Fruit fly (Drosophila melanogaster) whole organism, larva: ENCODE measurements around the gene CG17450.

Experiments
- noc ChIP-seq: fragments of 200-800 bp; sonication (Bioruptor generic); optimal IDR thresholded peaks from 3 replicates; lab custom pipeline; 2019; ENCODE audit warnings: missing biosample characterization, mild to moderate bottlenecking, missing genetic modification characterization, moderate library complexity

Gene CG17450

dm6 chrX:21588000-21588399 is 20.7 kb downstream of the CG17450 start:
- no peak for TF ChIP-seq noc

dm6 chrX:21567793-21568192 is 40.9 kb downstream of the CG17450 start:
- TF ChIP-seq noc = no peak

dm6 chrX:21565539-21565938 is 43.2 kb downstream of the CG17450 start:
- TF ChIP-seq noc = no peak

DNA sequence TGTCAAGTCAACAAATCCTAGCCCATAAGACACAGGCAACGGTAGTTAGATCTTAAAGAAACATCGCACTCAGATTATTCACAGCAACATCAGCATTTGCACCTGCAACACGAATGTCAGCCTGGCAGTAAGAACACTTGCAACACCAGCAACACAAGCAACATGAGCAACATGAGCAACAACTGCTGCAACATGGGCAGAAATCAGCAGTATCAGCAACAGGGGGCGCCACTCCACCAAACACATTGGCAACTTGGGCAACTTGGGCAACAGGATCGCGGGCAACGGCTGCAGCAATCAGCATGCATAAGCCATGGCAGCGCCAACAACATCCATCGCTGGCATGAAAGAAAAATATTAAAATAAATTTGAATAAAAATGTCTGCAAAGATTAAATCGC is 45.9 kb downstream of the CG17450 start:
- no peak for TF ChIP-seq noc
